Fruit fly (Drosophila melanogaster) whole organism, embryonic: Measurements from ENCODE around the gene Atg12.

ENCODE experiments used
- ATbp ChIP-seq: fragments of 200-800 bp; sonication (Bioruptor generic); optimal IDR thresholded peaks from 2 replicates; lab custom pipeline; 2017; ENCODE audit warnings: missing biosample characterization, mild to moderate bottlenecking, missing genetic modification characterization, missing genetic modification reagents
- Abd-B ChIP-seq: fragments of 200-800 bp; sonication (Bioruptor generic); optimal IDR thresholded peaks from 2 replicates; lab custom pipeline; 2018; ENCODE audit warnings: missing biosample characterization, mild to moderate bottlenecking, missing genetic modification characterization, moderate library complexity
- BtbVII ChIP-seq: fragments of 200-800 bp; sonication (Bioruptor generic); optimal IDR thresholded peaks from 3 replicates; lab custom pipeline; 2017; ENCODE audit warnings: missing biosample characterization, mild to moderate bottlenecking, missing genetic modification characterization
- CG10209 ChIP-seq: fragments of 200-800 bp; sonication (Bioruptor generic); optimal IDR thresholded peaks from 3 replicates; lab custom pipeline; 2017; ENCODE audit warnings: missing biosample characterization, mild to moderate bottlenecking, missing genetic modification characterization, missing genetic modification reagents
- CG11456 ChIP-seq: fragments of 200-800 bp; sonication (Bioruptor generic); IDR thresholded peaks from 3 replicates; pipeline ENCODE4 v1.3.6; 2022; ENCODE audit warnings: missing biosample characterization, missing genetic modification characterization
- CG11504 ChIP-seq: fragments of 200-800 bp; sonication (Bioruptor generic); optimal IDR thresholded peaks from 3 replicates; lab custom pipeline; 2019; ENCODE audit warnings: missing biosample characterization, mild to moderate bottlenecking, missing genetic modification characterization, moderate library complexity
- CG12391 ChIP-seq: fragments of 200-800 bp; sonication (Bioruptor generic); optimal IDR thresholded peaks from 3 replicates; lab custom pipeline; 2018; ENCODE audit warnings: missing biosample characterization, mild to moderate bottlenecking, missing genetic modification characterization, moderate library complexity
- CG13123 ChIP-seq: fragments of 200-800 bp; sonication (Bioruptor generic); optimal IDR thresholded peaks from 2 replicates; lab custom pipeline; 2016; ENCODE audit warnings: missing biosample characterization, missing genetic modification characterization
- CG14860 ChIP-seq: fragments of 200-800 bp; sonication (Bioruptor generic); IDR thresholded peaks from 3 replicates; pipeline ENCODE4 v1.3.6; 2022; ENCODE audit warnings: missing biosample characterization, missing genetic modification characterization; ENCODE audit not compliant: partially characterized antibody
- CG15479 ChIP-seq: fragments of 200-800 bp; sonication (Bioruptor generic); optimal IDR thresholded peaks from 3 replicates; lab custom pipeline; 2019; ENCODE audit warnings: missing biosample characterization, mild to moderate bottlenecking, missing genetic modification characterization, moderate library complexity
- CG18764 ChIP-seq: fragments of 200-800 bp; sonication (Bioruptor generic); optimal IDR thresholded peaks from 3 replicates; lab custom pipeline; 2016; ENCODE audit warnings: missing biosample characterization, missing genetic modification characterization
- CG3065 ChIP-seq: fragments of 200-800 bp; sonication (Bioruptor generic); optimal IDR thresholded peaks from 2 replicates; lab custom pipeline; 2016; ENCODE audit warnings: missing biosample characterization, missing genetic modification characterization
- CG32532 ChIP-seq: fragments of 200-800 bp; sonication (Bioruptor generic); IDR thresholded peaks from 2 replicates; pipeline ENCODE4 v1.3.6; 2022; ENCODE audit warnings: missing biosample characterization, missing genetic modification characterization
- CG32767 ChIP-seq: fragments of 200-800 bp; sonication (Bioruptor generic); IDR thresholded peaks from 2 replicates; pipeline ENCODE4 v1.3.6; 2022; ENCODE audit warnings: missing biosample characterization, missing genetic modification characterization
- CG33213 ChIP-seq: fragments of 200-800 bp; sonication (Bioruptor generic); optimal IDR thresholded peaks from 3 replicates; lab custom pipeline; 2016; ENCODE audit warnings: missing biosample characterization, missing genetic modification characterization
- CG4282 ChIP-seq: fragments of 200-800 bp; sonication (Bioruptor generic); optimal IDR thresholded peaks from 2 replicates; lab custom pipeline; 2016; ENCODE audit warnings: missing biosample characterization, missing genetic modification characterization
- CG4360 ChIP-seq: fragments of 200-800 bp; sonication (Bioruptor generic); IDR thresholded peaks from 2 replicates; pipeline ENCODE4 v1.3.6; 2022; ENCODE audit warnings: missing biosample characterization, missing genetic modification characterization
- CG5180 ChIP-seq: fragments of 200-800 bp; sonication (Bioruptor generic); optimal IDR thresholded peaks from 3 replicates; lab custom pipeline; 2017; ENCODE audit warnings: missing biosample characterization, missing genetic modification characterization, mild to moderate bottlenecking, moderate library complexity, missing genetic modification reagents
- CG5245 ChIP-seq: fragments of 200-800 bp; sonication (Bioruptor generic); optimal IDR thresholded peaks from 3 replicates; lab custom pipeline; 2016; ENCODE audit warnings: missing biosample characterization, missing genetic modification characterization
- CG7357 ChIP-seq: fragments of 200-800 bp; sonication (Bioruptor generic); IDR thresholded peaks from 3 replicates; pipeline ENCODE4 v1.3.6; 2022; ENCODE audit warnings: missing biosample characterization, missing genetic modification characterization
- CG8478 ChIP-seq: fragments of >200 bp; optimal IDR thresholded peaks from 2 replicates; lab custom pipeline; 2018
- Camta ChIP-seq: fragments of 200-800 bp; sonication (Bioruptor generic); optimal IDR thresholded peaks from 2 replicates; lab custom pipeline; 2016; ENCODE audit warnings: missing biosample characterization, missing genetic modification characterization
- Dp ChIP-seq: fragments of 200-800 bp; sonication (Bioruptor generic); optimal IDR thresholded peaks from 2 replicates; lab custom pipeline; 2018; ENCODE audit warnings: missing biosample characterization, mild to moderate bottlenecking, missing genetic modification characterization, moderate library complexity
- E2f2 ChIP-seq: fragments of 200-800 bp; sonication (Bioruptor generic); IDR thresholded peaks from 2 replicates; pipeline ENCODE4 v1.3.6; 2022; ENCODE audit warnings: missing biosample characterization, missing genetic modification characterization
- ERR ChIP-seq: fragments of 200-800 bp; sonication (Bioruptor generic); optimal IDR thresholded peaks from 2 replicates; lab custom pipeline; 2016; ENCODE audit warnings: missing biosample characterization, missing genetic modification characterization
- Ets97D ChIP-seq: fragments of 200-800 bp; sonication (Bioruptor generic); optimal IDR thresholded peaks from 3 replicates; lab custom pipeline; 2016; ENCODE audit warnings: missing biosample characterization, missing genetic modification characterization
- Fer1 ChIP-seq: fragments of 200-800 bp; sonication (Bioruptor generic); optimal IDR thresholded peaks from 2 replicates; lab custom pipeline; 2017; ENCODE audit warnings: missing biosample characterization, mild to moderate bottlenecking, missing genetic modification characterization
- GATAe ChIP-seq: fragments of 200-800 bp; sonication (Bioruptor generic); conservative IDR thresholded peaks from 2 replicates; pipeline ENCODE4 v1.3.6; 2022; ENCODE audit warnings: missing biosample characterization, missing genetic modification characterization
- HLH4C ChIP-seq: fragments of 200-800 bp; sonication (Bioruptor generic); IDR thresholded peaks from 3 replicates; pipeline ENCODE4 v1.3.6; 2022; ENCODE audit warnings: missing biosample characterization, missing genetic modification characterization; ENCODE audit not compliant: partially characterized antibody
- Lhr ChIP-seq: fragments of 200-800 bp; sonication (Bioruptor generic); optimal IDR thresholded peaks from 3 replicates; lab custom pipeline; 2017; ENCODE audit warnings: mild to moderate bottlenecking, missing biosample characterization, missing genetic modification reagents, missing genetic modification characterization
- MESR4 ChIP-seq: fragments of 200-800 bp; sonication (Bioruptor generic); optimal IDR thresholded peaks from 2 replicates; lab custom pipeline; 2018; ENCODE audit warnings: missing biosample characterization, mild to moderate bottlenecking, missing genetic modification characterization, moderate library complexity
- MTF-1 ChIP-seq: fragments of 200-800 bp; sonication (Bioruptor generic); optimal IDR thresholded peaks from 2 replicates; lab custom pipeline; 2018; ENCODE audit warnings: missing biosample characterization, mild to moderate bottlenecking, missing genetic modification characterization, borderline replicate concordance
- Max ChIP-seq: fragments of 200-800 bp; sonication (Bioruptor generic); optimal IDR thresholded peaks from 2 replicates; lab custom pipeline; 2016; ENCODE audit warnings: missing biosample characterization, mild to moderate bottlenecking, missing genetic modification characterization
- Mrtf ChIP-seq: fragments of 200-800 bp; sonication (Bioruptor generic); IDR thresholded peaks from 3 replicates; pipeline ENCODE4 v1.3.6; 2022; ENCODE audit warnings: missing biosample characterization, missing genetic modification characterization
- Sry-δ ChIP-seq: fragments of 200-800 bp; sonication (Bioruptor generic); optimal IDR thresholded peaks from 2 replicates; lab custom pipeline; 2016; ENCODE audit warnings: missing biosample characterization, missing genetic modification characterization
- btn ChIP-seq: fragments of 200-800 bp; sonication (Bioruptor generic); optimal IDR thresholded peaks from 2 replicates; lab custom pipeline; 2016; ENCODE audit warnings: missing biosample characterization, missing genetic modification characterization
- cad ChIP-seq: fragments of >200 bp; optimal IDR thresholded peaks from 2 replicates; lab custom pipeline; 2017; ENCODE audit warnings: missing biosample characterization, missing genetic modification characterization
- crol ChIP-seq: fragments of 200-800 bp; sonication (Bioruptor generic); IDR thresholded peaks from 2 replicates; pipeline ENCODE4 v1.3.6; 2022; ENCODE audit warnings: missing biosample characterization, missing genetic modification characterization
- dati ChIP-seq: fragments of 200-800 bp; sonication (Bioruptor generic); IDR thresholded peaks from 2 replicates; pipeline ENCODE4 v1.3.6; 2022; ENCODE audit warnings: missing biosample characterization, missing genetic modification characterization
- dimm ChIP-seq: fragments of 200-800 bp; sonication (Bioruptor generic); IDR thresholded peaks from 2 replicates; pipeline ENCODE4 v1.3.6; 2022; ENCODE audit warnings: missing biosample characterization, missing genetic modification characterization
- disco-r ChIP-seq: fragments of 200-800 bp; sonication (Bioruptor generic); optimal IDR thresholded peaks from 2 replicates; lab custom pipeline; 2016; ENCODE audit warnings: missing biosample characterization, missing genetic modification characterization
- en ChIP-seq: fragments of 200-800 bp; sonication (Bioruptor generic); optimal IDR thresholded peaks from 2 replicates; lab custom pipeline; 2016; ENCODE audit warnings: missing biosample characterization, missing genetic modification characterization
- fd3F ChIP-seq: fragments of 200-800 bp; sonication (Bioruptor generic); optimal IDR thresholded peaks from 2 replicates; lab custom pipeline; 2018; ENCODE audit warnings: missing biosample characterization, mild to moderate bottlenecking, missing genetic modification characterization, moderate library complexity
- h ChIP-seq: fragments of >200 bp; optimal IDR thresholded peaks from 2 replicates; lab custom pipeline; 2017
- her ChIP-seq: fragments of 200-800 bp; sonication (Bioruptor generic); optimal IDR thresholded peaks from 2 replicates; lab custom pipeline; 2016; ENCODE audit warnings: missing biosample characterization, missing genetic modification characterization
- lov ChIP-seq, 2 experiments: fragments of 200-800 bp in 1 of 2; fragments of >200 bp in 1 of 2; sonication (Bioruptor generic) in 1 of 2; IDR thresholded peaks in 1 of 2; optimal IDR thresholded peaks in 1 of 2; 2 replicates in 1 of 2; 3 replicates in 1 of 2; pipeline versions ENCODE4 v1.3.6 to Lab custom; 2017 to 2022; ENCODE audit warnings: missing biosample characterization in 1 of 2, missing genetic modification characterization in 1 of 2
- sim ChIP-seq: fragments of 200-800 bp; sonication (Bioruptor generic); IDR thresholded peaks from 2 replicates; pipeline ENCODE4 v1.3.6; 2022; ENCODE audit warnings: missing biosample characterization, missing genetic modification characterization
- slbo ChIP-seq: fragments of 200-800 bp; sonication (Bioruptor generic); IDR thresholded peaks from 2 replicates; pipeline ENCODE4 v1.3.6; 2022; ENCODE audit warnings: missing biosample characterization, missing genetic modification characterization
- stwl ChIP-seq: fragments of 200-800 bp; sonication (Bioruptor generic); optimal IDR thresholded peaks from 3 replicates; lab custom pipeline; 2018; ENCODE audit warnings: missing biosample characterization, mild to moderate bottlenecking, missing genetic modification characterization, moderate library complexity
- toy ChIP-seq: fragments of 200-800 bp; sonication (Bioruptor generic); IDR thresholded peaks from 2 replicates; pipeline ENCODE4 v1.3.6; 2022; ENCODE audit warnings: missing biosample characterization, missing genetic modification characterization
- tup ChIP-seq: fragments of 200-800 bp; sonication (Bioruptor generic); optimal IDR thresholded peaks from 2 replicates; lab custom pipeline; 2016; ENCODE audit warnings: missing biosample characterization, mild to moderate bottlenecking, missing genetic modification characterization, moderate library complexity

Gene Atg12

DNA sequence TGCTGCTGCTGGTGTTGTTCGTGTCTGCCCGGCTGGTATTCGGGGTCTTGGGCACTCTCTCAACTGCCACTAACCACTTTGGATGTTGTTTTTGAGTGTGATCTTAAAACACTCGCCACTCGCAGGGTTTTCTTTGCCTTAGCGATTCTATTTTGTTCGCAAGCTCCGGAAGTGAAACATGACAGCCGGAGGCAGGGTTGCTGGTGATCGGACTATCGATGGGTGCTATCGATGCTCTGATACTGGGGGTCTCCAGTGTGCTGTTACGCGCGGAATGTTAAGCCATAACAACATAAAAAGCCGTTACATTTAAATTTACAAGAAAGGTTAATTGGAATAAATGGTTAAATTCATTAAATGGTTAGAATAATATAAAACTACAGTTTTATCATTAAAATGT, 11.8 kb upstream of the Atg12 start, which contains the start of gene yps (continued):
- TF ChIP-seq Max (GFP tag; lab: Kevin White, UChicago) (peak; percentile 92), CG18764 (GFP tag; lab: Kevin White, UChicago) (peak; percentile 93), CG5180 (GFP tag; lab: Kevin White, UChicago) (peak; percentile 86), BtbVII (peak; percentile 96), tup (GFP tag; lab: Kevin White, UChicago) (peak; percentile 90), cad (GFP tag; lab: Kevin White, UChicago) (no peak), sim (GFP tag; lab: Robert Waterston, UW) (peak; percentile 90), crol (GFP tag; lab: Robert Waterston, UW) (peak; percentile 39; the same call in 1 of the 2 replicates), Abd-B (no peak), CG8478 (lab: Kevin White, UChicago) (no peak), ATbp (GFP tag; lab: Kevin White, UChicago) (peak; percentile 96), her (peak; percentile 96), CG32532 (GFP tag; lab: Robert Waterston, UW) (peak; percentile 93), CG4282 (peak; percentile 90), btn (GFP tag; lab: Kevin White, UChicago) (peak; percentile 88), Camta (GFP tag; lab: Kevin White, UChicago) (peak; percentile 93), MESR4 (GFP tag; lab: Kevin White, UChicago) (peak; percentile 98), MTF-1 (GFP tag; lab: Kevin White, UChicago) (peak; percentile 99), CG13123 (GFP tag; lab: Kevin White, UChicago) (peak; percentile 87), CG11504 (tag; lab: Kevin White, UChicago) (peak; percentile 85), Fer1 (GFP tag; lab: Kevin White, UChicago) (peak; percentile 98), CG7357 (GFP tag; lab: Robert Waterston, UW) (no peak), E2f2 (GFP tag; lab: Robert Waterston, UW) (peak; percentile 78), dati (GFP tag; lab: Robert Waterston, UW) (peak; percentile 92), toy (GFP tag; lab: Robert Waterston, UW) (peak; percentile 78; the same call in 1 of the 2 replicates), Sry-δ (GFP tag; lab: Kevin White, UChicago) (peak; percentile 89), Dp (GFP tag; lab: Kevin White, UChicago) (peak; percentile 66), en (GFP tag; lab: Kevin White, UChicago) (peak; percentile 95), Mrtf (GFP tag; lab: Robert Waterston, UW) (no peak; the same call in 1 of the 3 replicates), CG15479 (peak; percentile 1), stwl (tag; lab: Kevin White, UChicago) (peak; percentile 91), ERR (GFP tag; lab: Kevin White, UChicago) (peak; percentile 87), CG11456 (GFP tag; lab: Robert Waterston, UW) (peak; percentile 97), CG14860 (GFP tag; lab: Robert Waterston, UW) (0 out of 3 replicates have a peak, but pooled peaks have one; percentile 44), CG32767 (peak; percentile 72), Lhr (GFP tag; lab: Kevin White, UChicago) (peak; percentile 89), GATAe (GFP tag; lab: Robert Waterston, UW) (peak; percentile 49), CG12391 (tag; lab: Kevin White, UChicago) (peak; percentile 94), CG4360 (peak; percentile 71), CG10209 (peak; percentile 94), disco-r (peak; percentile 95), h (lab: Kevin White, UChicago) (no peak), lov (optimal IDR thresholded peaks at IDR 0.05; lab: Kevin White, UChicago) (no peak), lov (GFP tag; IDR thresholded peaks at IDR 0.05; lab: Robert Waterston, UW) (peak; percentile 97), dimm (no peak; the same call in 1 of the 2 replicates), fd3F (GFP tag; lab: Kevin White, UChicago) (peak; percentile 89), CG3065 (GFP tag; lab: Kevin White, UChicago) (peak; percentile 85), slbo (GFP tag; lab: Robert Waterston, UW) (peak; percentile 85), HLH4C (peak; percentile 76), CG33213 (GFP tag; lab: Kevin White, UChicago) (peak; percentile 98), CG5245 (GFP tag; lab: Kevin White, UChicago) (peak; percentile 84), Ets97D (peak; percentile 100)
